Worm (Caenorhabditis elegans): ENCODE data around the gene Y39B6A.29.
A peak's percentile ranks its signal among the peaks of the same experiment; 100 is the strongest.

- TF ChIP-seq dmd-9 (GFP tag; IDR thresholded peaks at IDR 0.05), result peak; percentile 92
- TF ChIP-seq skn-1 (tag; optimal IDR thresholded peaks at IDR 0.05), result no peak
- TF ChIP-seq nhr-111 (GFP tag; optimal IDR thresholded peaks at IDR 0.05), result no peak
- no peak for TF ChIP-seq zip-11 (GFP tag; IDR thresholded peaks at IDR 0.05)
- TF ChIP-seq aly-2 (tag; optimal IDR thresholded peaks at IDR 0.05), result no peak
- TF ChIP-seq snpc-1.2 (GFP tag; IDR thresholded peaks at IDR 0.05), result 0 out of 2 replicates have a peak, but pooled peaks have one; percentile 30
- TF ChIP-seq ama-1 (optimal IDR thresholded peaks at IDR 0.05), result no peak
- TF ChIP-seq fkh-10 (GFP tag; optimal IDR thresholded peaks at IDR 0.05), result no peak
- peak in 1 of 2 experiments; percentile 77 for TF ChIP-seq lsy-2 (tag; optimal IDR thresholded peaks at IDR 0.05)
- TF ChIP-seq pqm-1 (tag; optimal IDR thresholded peaks at IDR 0.05), result no peak
Observed at ce11 chrV:18980980-18981529, 43.5 kb downstream of the Y39B6A.29 start, which contains the start of the genes mrps-35 and sws-1.
